Worm (Caenorhabditis elegans): ENCODE measurements around the gene dct-16.

- no peak for TF ChIP-seq spr-1 (tag; optimal IDR thresholded peaks at IDR 0.05)
- TF ChIP-seq Y48G9A.11 (GFP tag; IDR thresholded peaks at IDR 0.05), result no peak
- no peak for TF ChIP-seq ceh-82 (tag; optimal IDR thresholded peaks at IDR 0.05)
- TF ChIP-seq lir-3 (tag; optimal IDR thresholded peaks at IDR 0.05), result no peak
- TF ChIP-seq skn-1 (tag; optimal IDR thresholded peaks at IDR 0.05), result no peak
- TF ChIP-seq nhr-25 (tag; optimal IDR thresholded peaks at IDR 0.05; ENCODE audit: borderline replicate concordance, insufficient read depth), result no peak
These were observed 38.0 kb downstream of the dct-16 start, which contains the start of gene B0250.18 for ce11 chrV:20460808-20461207.

Measured in whole organism, L4 larva.